Worm (Caenorhabditis elegans) whole organism, mixed stage, embryonic: ENCODE data around the gene unc-30.

Experiments used
- blmp-1 ChIP-seq: fragments of 150-350 bp; optimal IDR thresholded peaks from 2 replicates; lab custom pipeline; 2014; ENCODE audit warnings: missing biosample characterization, missing genetic modification characterization
- lin-13 ChIP-seq: fragments of 150-350 bp; optimal IDR thresholded peaks from 2 replicates; lab custom pipeline; 2014; ENCODE audit warnings: missing biosample characterization, missing genetic modification characterization
- lsy-2 ChIP-seq: fragments of 150-350 bp; optimal IDR thresholded peaks from 2 replicates; lab custom pipeline; 2014; ENCODE audit warnings: missing biosample characterization, missing genetic modification characterization
- snpc-4 ChIP-seq: fragments of 150-350 bp; optimal IDR thresholded peaks from 2 replicates; lab custom pipeline; 2014; ENCODE audit warnings: missing biosample characterization, missing genetic modification characterization
- ztf-11 ChIP-seq: fragments of 150-350 bp; optimal IDR thresholded peaks from 2 replicates; lab custom pipeline; 2014; ENCODE audit warnings: missing biosample characterization, missing genetic modification characterization

ce11 chrIV:13098652-13099051, 20.1 kb upstream of the unc-30 start, which contains the start of the genes dli-1, tin-9.2 and exos-4.1:
- no peak for TF ChIP-seq blmp-1 (tag; lab: Kevin White, UChicago)
- TF ChIP-seq snpc-4 (tag; lab: Kevin White, UChicago) = no peak
- TF ChIP-seq ztf-11 (tag; lab: Kevin White, UChicago) = no peak
- TF ChIP-seq lsy-2 (tag; lab: Kevin White, UChicago) = peak; percentile 63
- peak; percentile 34 for TF ChIP-seq lin-13
